Worm (Caenorhabditis elegans) whole organism, L1 larva: ENCODE data around the gene str-165.
A peak's percentile ranks its signal among the peaks of the same experiment; 100 is the strongest.

Source experiments
- C34B4.2 ChIP-seq: sonication (generic microtip); optimal IDR thresholded peaks from 2 replicates; lab custom pipeline; 2017; ENCODE audit warnings: mild to moderate bottlenecking, missing genetic modification characterization, missing compliant biosample characterization
- Y116A8C.19 ChIP-seq: sonication (generic microtip); optimal IDR thresholded peaks from 2 replicates; lab custom pipeline; 2016; ENCODE audit warnings: missing compliant biosample characterization, missing genetic modification characterization, borderline replicate concordance
- aha-1 ChIP-seq: fragments of 150-350 bp; optimal IDR thresholded peaks from 2 replicates; lab custom pipeline; 2014; ENCODE audit warnings: missing biosample characterization, missing genetic modification characterization
- alr-1 ChIP-seq: fragments of 200-800 bp; sonication (Bioruptor generic); optimal IDR thresholded peaks from 2 replicates; lab custom pipeline; 2018; ENCODE audit warnings: borderline replicate concordance, mild to moderate bottlenecking, missing genetic modification characterization, missing compliant biosample characterization
- aly-2 ChIP-seq: fragments of 150-350 bp; optimal IDR thresholded peaks from 2 replicates; lab custom pipeline; 2014; ENCODE audit warnings: missing biosample characterization, missing genetic modification characterization
- blmp-1 ChIP-seq: fragments of 150-350 bp; optimal IDR thresholded peaks from 2 replicates; lab custom pipeline; 2014; ENCODE audit warnings: missing biosample characterization, missing genetic modification characterization
- ceh-8 ChIP-seq: fragments of 200-800 bp; sonication (Bioruptor generic); optimal IDR thresholded peaks from 2 replicates; lab custom pipeline; 2018; ENCODE audit warnings: mild to moderate bottlenecking, missing genetic modification characterization, moderate library complexity, missing compliant biosample characterization
- ceh-88 ChIP-seq: fragments of 200-800 bp; sonication (Bioruptor generic); IDR thresholded peaks from 2 replicates; pipeline ENCODE4 v1.3.6; 2022; ENCODE audit warnings: missing genetic modification characterization, missing compliant biosample characterization
- efl-1 ChIP-seq, 4 experiments: fragments of 150-350 bp; optimal IDR thresholded peaks in 3 of 4; peaks in 1 of 4; 1 replicate in 1 of 4; 2 replicates in 3 of 4; lab custom pipeline; 2014; ENCODE audit warnings: missing biosample characterization in 2 of 4, missing genetic modification characterization in 2 of 4, missing genetic modification reagents in 2 of 4
- egl-13 ChIP-seq: sonication (generic microtip); optimal IDR thresholded peaks from 2 replicates; lab custom pipeline; 2016; ENCODE audit warnings: missing genotype, missing genetic modification reagents, missing genetic modification characterization, missing compliant biosample characterization
- egl-27 ChIP-seq, 2 experiments: fragments of 150-350 bp in 1 of 2; sonication (generic microtip); optimal IDR thresholded peaks; 3 replicates each; lab custom pipeline; 2017 to 2018; ENCODE audit warnings: missing biosample characterization in 2 of 2, missing genetic modification characterization in 2 of 2, missing genetic modification reagents in 2 of 2
- elt-3 ChIP-seq, 6 experiments: fragments of 150-350 bp in 1 of 6; sonication (generic microtip); optimal IDR thresholded peaks; 2 replicates each; lab custom pipeline; 2017 to 2018; ENCODE audit warnings: missing biosample characterization in 6 of 6, missing genetic modification characterization in 6 of 6, inconsistent platforms in 1 of 6
- ets-5 ChIP-seq: fragments of 200-800 bp; sonication (Bioruptor generic); IDR thresholded peaks from 2 replicates; pipeline ENCODE4 v1.3.6; 2022; ENCODE audit warnings: missing genetic modification characterization, missing compliant biosample characterization
- fkh-10 ChIP-seq: sonication (generic microtip); optimal IDR thresholded peaks from 2 replicates; lab custom pipeline; 2017; ENCODE audit warnings: missing biosample characterization, missing genetic modification reagents, missing genetic modification characterization
- hpl-2 ChIP-seq: fragments of 150-350 bp; optimal IDR thresholded peaks from 2 replicates; lab custom pipeline; 2014; ENCODE audit warnings: missing biosample characterization, missing genetic modification reagents, missing genetic modification characterization
- irx-1 ChIP-seq: sonication (generic microtip); optimal IDR thresholded peaks from 2 replicates; lab custom pipeline; 2016; ENCODE audit warnings: missing genetic modification characterization, missing compliant biosample characterization
- isw-1 ChIP-seq: fragments of 200-800 bp; sonication (Bioruptor generic); IDR thresholded peaks from 2 replicates; pipeline ENCODE4 v1.3.6; 2022; ENCODE audit warnings: missing genetic modification characterization, missing compliant biosample characterization
- lin-13 ChIP-seq: fragments of 150-350 bp; optimal IDR thresholded peaks from 2 replicates; lab custom pipeline; 2014; ENCODE audit warnings: missing biosample characterization, missing genetic modification reagents, missing genetic modification characterization
- lsy-2 ChIP-seq, 2 experiments: fragments of 150-350 bp; optimal IDR thresholded peaks; 2 replicates each; lab custom pipeline; 2014; ENCODE audit warnings: missing biosample characterization in 2 of 2, missing genetic modification characterization in 2 of 2
- mdl-1 ChIP-seq, 2 experiments: fragments of 150-350 bp; optimal IDR thresholded peaks; 2 replicates each; lab custom pipeline; 2014 to 2017; ENCODE audit warnings: missing biosample characterization in 2 of 2, missing genetic modification characterization in 2 of 2, inconsistent platforms in 1 of 2
- nhr-11 ChIP-seq: fragments of 150-350 bp; optimal IDR thresholded peaks from 2 replicates; lab custom pipeline; 2014; ENCODE audit warnings: missing biosample characterization, missing genetic modification characterization
- nhr-19 ChIP-seq: fragments of 200-800 bp; sonication (Bioruptor generic); conservative IDR thresholded peaks from 2 replicates; pipeline ENCODE4 v1.3.6; 2022; ENCODE audit warnings: missing genetic modification characterization, missing compliant biosample characterization
- nhr-20 ChIP-seq: sonication (generic microtip); optimal IDR thresholded peaks from 2 replicates; lab custom pipeline; 2016; ENCODE audit warnings: mild to moderate bottlenecking, missing genetic modification characterization, missing compliant biosample characterization
- nhr-28 ChIP-seq: fragments of 150-350 bp; optimal IDR thresholded peaks from 2 replicates; lab custom pipeline; 2014; ENCODE audit warnings: missing biosample characterization, missing genetic modification characterization
- nhr-47 ChIP-seq: sonication (generic microtip); optimal IDR thresholded peaks from 2 replicates; lab custom pipeline; 2016; ENCODE audit warnings: mild to moderate bottlenecking, missing genetic modification characterization, moderate library complexity, missing compliant biosample characterization
- nhr-71 ChIP-seq: sonication (generic microtip); optimal IDR thresholded peaks from 2 replicates; lab custom pipeline; 2016; ENCODE audit warnings: mild to moderate bottlenecking, missing genetic modification characterization, moderate library complexity, missing compliant biosample characterization
- nhr-76 ChIP-seq: sonication (generic microtip); optimal IDR thresholded peaks from 2 replicates; lab custom pipeline; 2017; ENCODE audit warnings: missing biosample characterization, missing genetic modification characterization
- nhr-85 ChIP-seq: sonication (generic microtip); peaks from one replicate; lab custom pipeline; 2016; ENCODE audit warnings: missing genetic modification characterization, inconsistent platforms, missing compliant biosample characterization
- pag-3 ChIP-seq: sonication (generic microtip); optimal IDR thresholded peaks from 2 replicates; lab custom pipeline; 2017; ENCODE audit warnings: missing genetic modification characterization, mild to moderate bottlenecking, missing compliant biosample characterization, antibody characterized with exemption, borderline replicate concordance; ENCODE audit not compliant: insufficient read depth
- rnt-1 ChIP-seq: sonication (generic microtip); optimal IDR thresholded peaks from 2 replicates; lab custom pipeline; 2016; ENCODE audit warnings: mild to moderate bottlenecking, missing genetic modification characterization, moderate library complexity, missing compliant biosample characterization
- skn-1 ChIP-seq: fragments of 150-350 bp; optimal IDR thresholded peaks from 2 replicates; lab custom pipeline; 2014; ENCODE audit warnings: missing biosample characterization, missing genetic modification characterization
- snpc-4 ChIP-seq: fragments of 150-350 bp; optimal IDR thresholded peaks from 2 replicates; lab custom pipeline; 2014; ENCODE audit warnings: missing biosample characterization, missing genetic modification characterization
- snu-23 ChIP-seq: sonication (generic microtip); optimal IDR thresholded peaks from 2 replicates; lab custom pipeline; 2016; ENCODE audit warnings: missing genetic modification characterization, missing compliant biosample characterization
- sox-4 ChIP-seq: sonication (generic microtip); optimal IDR thresholded peaks from 2 replicates; lab custom pipeline; 2016; ENCODE audit warnings: missing genetic modification characterization, missing compliant biosample characterization
- sptf-1 ChIP-seq: fragments of 150-350 bp; optimal IDR thresholded peaks from 2 replicates; lab custom pipeline; 2014; ENCODE audit warnings: missing biosample characterization, missing genetic modification characterization
- sup-37 ChIP-seq: fragments of 200-800 bp; sonication (Bioruptor generic); optimal IDR thresholded peaks from 2 replicates; lab custom pipeline; 2018; ENCODE audit warnings: mild to moderate bottlenecking, missing genetic modification characterization, missing compliant biosample characterization
- tbx-2 ChIP-seq: sonication (generic microtip); optimal IDR thresholded peaks from 2 replicates; lab custom pipeline; 2016; ENCODE audit warnings: missing genetic modification characterization, missing compliant biosample characterization
- unc-130 ChIP-seq: fragments of 150-350 bp; optimal IDR thresholded peaks from 2 replicates; lab custom pipeline; 2017; ENCODE audit warnings: missing biosample characterization, missing genetic modification characterization, inconsistent platforms
- unc-30 ChIP-seq: sonication (generic microtip); optimal IDR thresholded peaks from 2 replicates; lab custom pipeline; 2017; ENCODE audit warnings: missing biosample characterization, missing genetic modification characterization
- zag-1 ChIP-seq: fragments of 150-350 bp; optimal IDR thresholded peaks from 2 replicates; lab custom pipeline; 2014; ENCODE audit warnings: missing biosample characterization, missing genetic modification characterization
- ztf-11 ChIP-seq, 2 experiments: sonication (generic microtip); optimal IDR thresholded peaks; 2 replicates each; lab custom pipeline; 2016 to 2017; ENCODE audit warnings: missing genetic modification characterization in 2 of 2, missing biosample characterization in 1 of 2, missing compliant biosample characterization in 1 of 2
- ztf-4 ChIP-seq: fragments of 150-350 bp; optimal IDR thresholded peaks from 2 replicates; lab custom pipeline; 2014; ENCODE audit warnings: missing biosample characterization, missing genetic modification characterization

The str-165 gene

ce11 chrV:13858906-13859305 is 28.0 kb downstream of the str-165 start, which contains the start of gene srx-135:
TSS of gene srx-135 (plus strand) at chrV:13859206.
- TF ChIP-seq aly-2 (tag; lab: Kevin White, UChicago) (no peak), blmp-1 (tag; lab: Kevin White, UChicago) (no peak), snpc-4 (no peak), pag-3 (no peak), sup-37 (GFP tag; lab: Kevin White, UChicago) (no peak), sptf-1 (tag; lab: Kevin White, UChicago) (no peak), isw-1 (GFP tag; lab: Robert Waterston, UW) (no peak), ceh-8 (GFP tag; lab: Kevin White, UChicago) (no peak), egl-13 (tag; lab: Kevin White, UChicago) (no peak), nhr-47 (tag; lab: Kevin White, UChicago) (no peak), hpl-2 (GFP tag; lab: Kevin White, UChicago) (no peak), sox-4 (no peak), mdl-1 (tag; optimal IDR thresholded peaks at IDR 0.05; lab: Kevin White, UChicago) (no peak), elt-3 (tag; optimal IDR thresholded peaks at IDR 0.05; lab: Kevin White, UChicago) (no peak), Y116A8C.19 (tag; lab: Kevin White, UChicago) (no peak)

ce11 chrV:13862505-13862904 is 31.6 kb downstream of the str-165 start, which contains the start of gene srx-137:
TSS of gene srx-137 (plus strand) at chrV:13862805.
- no peak for TF ChIP-seq efl-1 (optimal IDR thresholded peaks at IDR 0.05; lab: Kevin White, UChicago)
- no peak for TF ChIP-seq efl-1 (GFP tag; optimal IDR thresholded peaks at IDR 0.05 in 1 of 2; lab: Kevin White, UChicago)
- no peak for TF ChIP-seq sptf-1 (tag; lab: Kevin White, UChicago)
- TF ChIP-seq ceh-8 (GFP tag; lab: Kevin White, UChicago), result no peak
- TF ChIP-seq ztf-4 (tag; lab: Kevin White, UChicago), result no peak
- TF ChIP-seq zag-1, result no peak
- TF ChIP-seq nhr-71, result no peak
- no peak for TF ChIP-seq aha-1 (tag; lab: Kevin White, UChicago)
- TF ChIP-seq fkh-10 (GFP tag; lab: Kevin White, UChicago), result no peak
- no peak for TF ChIP-seq unc-130 (tag; lab: Kevin White, UChicago)
- TF ChIP-seq ztf-11 (tag; optimal IDR thresholded peaks at IDR 0.05; lab: Kevin White, UChicago), result no peak
- TF ChIP-seq skn-1 (tag; lab: Kevin White, UChicago), result no peak
- no peak for TF ChIP-seq rnt-1 (tag; lab: Kevin White, UChicago)
- no peak for TF ChIP-seq nhr-76 (tag; lab: Kevin White, UChicago)
- TF ChIP-seq unc-30 (tag; lab: Kevin White, UChicago), result no peak
- TF ChIP-seq C34B4.2 (tag; lab: Kevin White, UChicago), result no peak

- TF ChIP-seq egl-27 (tag; optimal IDR thresholded peaks at IDR 0.05; lab: Kevin White, UChicago), result no peak
Observed at ce11 chrV:13863700-13864099, 32.8 kb downstream of the str-165 start.

DNA sequence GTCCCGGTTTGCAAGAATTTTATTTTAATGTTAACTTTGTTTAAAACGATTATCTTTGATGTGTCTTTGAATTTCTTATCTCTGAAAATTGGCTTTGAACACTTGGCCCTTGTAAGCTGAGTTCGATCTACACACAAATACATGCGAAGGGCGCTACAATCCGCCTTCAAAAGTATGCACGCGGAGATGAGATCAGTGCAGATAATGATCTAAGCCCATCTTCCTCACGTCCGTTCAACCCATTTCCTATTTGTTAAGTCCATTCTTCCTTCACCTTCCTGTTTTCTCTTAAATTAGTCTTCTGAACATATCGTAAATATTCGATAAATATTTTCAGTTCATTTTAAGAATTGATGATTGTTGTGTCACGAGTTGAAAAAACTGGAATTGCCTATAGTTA is 35.4 kb downstream of the str-165 start, which contains the start of gene nhr-175:
nhr-175 (plus strand) TSS at position 339 of the 400 bp plus-strand sequence.
- TF ChIP-seq alr-1 (tag; lab: Kevin White, UChicago) (no peak), nhr-85 (peak; percentile 61)
- TF ChIP-seq, all 84 proteins: peak for 1

DNA sequence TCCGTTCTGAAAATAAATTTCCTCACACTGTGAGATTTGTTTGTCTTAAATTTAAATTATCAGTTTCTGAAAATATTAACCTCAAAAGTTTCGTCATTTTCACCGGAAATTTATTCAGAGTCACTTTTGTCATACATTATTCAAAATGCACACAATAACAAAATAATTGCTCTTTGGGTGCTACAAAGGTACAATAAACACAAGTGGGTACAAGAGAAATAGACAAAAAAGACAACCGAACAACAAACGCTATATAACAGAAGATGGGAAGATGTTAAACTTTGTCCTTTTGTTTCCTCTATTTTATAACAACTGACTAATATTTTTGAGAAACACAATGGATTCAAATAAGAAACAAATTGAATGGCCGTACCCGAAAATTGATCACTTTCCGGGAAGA is 38.6 kb downstream of the str-165 start:
- TF ChIP-seq snu-23 (GFP tag; lab: Kevin White, UChicago) (no peak), ceh-88 (GFP tag; lab: Robert Waterston, UW) (no peak), lin-13 (GFP tag; lab: Kevin White, UChicago) (no peak), aha-1 (tag; lab: Kevin White, UChicago) (no peak), nhr-11 (tag; lab: Kevin White, UChicago) (peak; percentile 85), ets-5 (no peak), nhr-20 (tag; lab: Kevin White, UChicago) (no peak), nhr-19 (GFP tag; lab: Robert Waterston, UW) (peak; percentile 14; the same call in 1 of the 2 replicates), efl-1 (optimal IDR thresholded peaks at IDR 0.05; lab: Kevin White, UChicago) (no peak), efl-1 (GFP tag; optimal IDR thresholded peaks at IDR 0.05 in 1 of 2; lab: Kevin White, UChicago) (no peak), elt-3 (tag; optimal IDR thresholded peaks at IDR 0.05; lab: Kevin White, UChicago) (no peak), irx-1 (no peak), nhr-28 (tag; lab: Kevin White, UChicago) (no peak), tbx-2 (no peak), pag-3 (no peak), blmp-1 (tag; lab: Kevin White, UChicago) (no peak), lsy-2 (tag; optimal IDR thresholded peaks at IDR 0.05; lab: Kevin White, UChicago) (no peak), nhr-47 (tag; lab: Kevin White, UChicago) (no peak)
